Worm (Caenorhabditis elegans): Measurements from ENCODE around the gene rps-14.

rps-14 gene

DNA sequence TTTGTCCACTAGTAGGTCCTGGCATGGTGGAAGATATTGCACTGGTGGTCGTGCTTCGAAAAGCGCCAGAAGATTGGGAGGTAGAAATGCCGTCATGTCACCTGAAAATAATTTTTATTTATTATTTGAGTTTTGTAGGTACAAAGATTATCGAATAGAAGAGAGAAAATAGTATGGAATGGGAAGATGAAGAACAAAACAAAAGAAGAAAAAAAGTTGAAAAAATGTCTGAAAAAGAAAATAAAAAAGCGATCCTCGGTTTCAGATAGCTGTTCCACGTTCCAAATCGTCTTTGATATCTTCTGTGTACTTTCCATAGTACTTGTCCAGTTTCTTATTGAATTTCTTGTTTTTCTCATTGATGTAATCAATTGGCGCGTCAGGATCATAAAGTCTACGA is 18.3 kb downstream of the rps-14 start, which contains the start of gene rnp-7:
TSS of gene rnp-7 (minus strand) at position 101 of the 400 bp plus-strand sequence.
- TF ChIP-seq ham-2 (GFP tag; optimal IDR thresholded peaks at IDR 0.05) (no peak), ceh-43 (GFP tag; optimal IDR thresholded peaks at IDR 0.05) (no peak), flh-1 (GFP tag; optimal IDR thresholded peaks at IDR 0.05) (no peak), lsy-2 (tag; optimal IDR thresholded peaks at IDR 0.05) (no peak), M03D4.4 (tag; optimal IDR thresholded peaks at IDR 0.05) (no peak), drap-1 (GFP tag; optimal IDR thresholded peaks at IDR 0.05) (no peak), nhr-76 (tag; optimal IDR thresholded peaks at IDR 0.05) (no peak), sem-2 (GFP tag; optimal IDR thresholded peaks at IDR 0.05) (no peak), ceh-39 (tag; optimal IDR thresholded peaks at IDR 0.05) (no peak), tbx-8 (GFP tag; optimal IDR thresholded peaks at IDR 0.05) (no peak), lin-32 (GFP tag; optimal IDR thresholded peaks at IDR 0.05) (no peak), cnd-1 (tag; optimal IDR thresholded peaks at IDR 0.05) (no peak), pha-4 (tag; optimal IDR thresholded peaks at IDR 0.05) (no peak), elt-1 (tag; optimal IDR thresholded peaks at IDR 0.05; ENCODE audit: borderline replicate concordance, insufficient read depth) (no peak), unc-62 (GFP tag; optimal IDR thresholded peaks at IDR 0.05) (no peak), blmp-1 (tag; optimal IDR thresholded peaks at IDR 0.05) (no peak), ces-1 (GFP tag; optimal IDR thresholded peaks at IDR 0.05) (no peak), ztf-11 (tag; optimal IDR thresholded peaks at IDR 0.05) (no peak)

DNA sequence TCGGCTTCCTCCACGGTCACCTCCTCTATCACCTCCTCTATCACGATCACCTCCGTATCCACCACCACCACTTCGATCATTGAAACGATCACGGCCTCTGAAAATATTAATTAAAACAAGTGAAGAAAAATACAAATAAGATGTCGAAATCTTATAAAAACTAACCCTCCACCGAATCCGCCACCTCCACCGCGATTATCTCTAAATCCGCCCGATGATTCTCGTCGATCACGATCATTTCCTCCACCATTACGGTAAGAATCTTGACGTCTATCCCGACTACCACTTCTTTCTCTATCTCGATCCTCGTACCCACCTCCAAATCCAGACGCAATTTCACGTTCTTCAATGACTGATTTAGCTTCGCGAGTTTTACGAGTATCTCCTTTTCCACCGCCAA is 20.1 kb downstream of the rps-14 start:
- TF ChIP-seq unc-120 (tag; optimal IDR thresholded peaks at IDR 0.05; ENCODE audit: poor library complexity, severe bottlenecking) (no peak), zip-8 (tag; optimal IDR thresholded peaks at IDR 0.05) (no peak), tbx-8 (GFP tag; optimal IDR thresholded peaks at IDR 0.05) (no peak), sptf-1 (tag; optimal IDR thresholded peaks at IDR 0.05) (no peak), ceh-39 (tag; optimal IDR thresholded peaks at IDR 0.05) (no peak), nhr-12 (tag; optimal IDR thresholded peaks at IDR 0.05) (no peak), mep-1 (tag; optimal IDR thresholded peaks at IDR 0.05) (no peak), flh-1 (GFP tag; optimal IDR thresholded peaks at IDR 0.05) (no peak), elt-1 (tag; optimal IDR thresholded peaks at IDR 0.05; ENCODE audit: borderline replicate concordance, insufficient read depth) (no peak), lsy-2 (tag; optimal IDR thresholded peaks at IDR 0.05) (no peak), unc-62 (GFP tag; optimal IDR thresholded peaks at IDR 0.05) (no peak), sem-2 (GFP tag; optimal IDR thresholded peaks at IDR 0.05) (no peak), mab-5 (tag; optimal IDR thresholded peaks at IDR 0.05) (no peak), unc-39 (tag; optimal IDR thresholded peaks at IDR 0.05) (no peak), M03D4.4 (tag; optimal IDR thresholded peaks at IDR 0.05) (no peak), nhr-28 (tag; optimal IDR thresholded peaks at IDR 0.05) (no peak), nhr-76 (tag; optimal IDR thresholded peaks at IDR 0.05) (no peak), cnd-1 (tag; optimal IDR thresholded peaks at IDR 0.05) (no peak), ztf-11 (tag; optimal IDR thresholded peaks at IDR 0.05) (no peak), lin-32 (GFP tag; optimal IDR thresholded peaks at IDR 0.05) (no peak)

DNA sequence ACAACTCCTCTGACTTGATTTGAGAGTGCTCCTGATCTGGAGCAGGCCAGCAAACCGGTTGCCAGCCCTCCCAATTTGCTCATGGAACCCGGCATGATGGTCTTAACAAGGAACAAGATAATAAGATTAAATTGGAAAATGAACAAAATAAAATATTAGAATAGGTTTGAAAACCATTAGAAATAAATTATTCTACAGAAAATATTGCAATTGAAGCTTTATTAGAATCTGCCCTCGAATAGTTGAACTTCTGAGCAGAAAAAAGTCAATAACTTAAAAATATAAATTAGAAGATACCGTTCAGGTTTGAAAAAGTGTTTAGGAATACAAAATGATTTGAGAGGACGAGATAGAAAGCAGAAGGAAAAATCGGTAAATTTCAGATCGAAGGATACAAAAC is 20.7 kb downstream of the rps-14 start, which contains the start of gene nuo-4:
TSS of gene nuo-4 (minus strand) at position 101 of the 400 bp plus-strand sequence.
- TF ChIP-seq ceh-83 (GFP tag; optimal IDR thresholded peaks at IDR 0.05) (no peak), snpc-4 (tag; optimal IDR thresholded peaks at IDR 0.05) (no peak), elt-3 (tag; optimal IDR thresholded peaks at IDR 0.05) (no peak), sem-2 (GFP tag; optimal IDR thresholded peaks at IDR 0.05) (no peak), flh-1 (GFP tag; optimal IDR thresholded peaks at IDR 0.05) (no peak), unc-120 (tag; optimal IDR thresholded peaks at IDR 0.05; ENCODE audit: poor library complexity, severe bottlenecking) (no peak), ham-2 (GFP tag; optimal IDR thresholded peaks at IDR 0.05) (no peak), mls-2 (tag; optimal IDR thresholded peaks at IDR 0.05) (no peak), drap-1 (GFP tag; optimal IDR thresholded peaks at IDR 0.05) (no peak)

DNA sequence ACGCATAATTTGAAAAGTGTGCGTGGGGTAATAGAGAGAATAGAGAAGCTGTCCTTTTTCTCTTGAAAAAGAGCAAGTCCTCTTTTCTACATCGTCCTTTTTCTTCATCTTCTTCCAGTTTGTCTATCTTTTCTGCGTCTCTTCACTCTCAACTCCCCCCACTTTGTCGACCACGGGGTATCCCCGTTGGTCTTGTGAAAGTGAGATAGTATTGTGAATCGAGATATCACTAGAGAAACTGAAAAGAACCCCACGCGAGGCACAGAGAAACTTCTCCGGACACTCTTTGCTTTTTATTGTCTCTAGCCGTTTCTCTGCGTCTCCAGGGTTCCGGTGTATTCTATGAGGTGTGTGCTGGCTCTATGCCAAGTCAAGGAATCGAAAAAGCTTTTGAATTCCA is 23.8 kb downstream of the rps-14 start:
- TF ChIP-seq hlh-1 (tag; optimal IDR thresholded peaks at IDR 0.05) (peak; percentile 78), cnd-1 (tag; optimal IDR thresholded peaks at IDR 0.05) (no peak), lin-32 (GFP tag; optimal IDR thresholded peaks at IDR 0.05) (no peak), drap-1 (GFP tag; optimal IDR thresholded peaks at IDR 0.05) (peak; percentile 47), mep-1 (tag; optimal IDR thresholded peaks at IDR 0.05) (peak; percentile 77), nhr-2 (tag; optimal IDR thresholded peaks at IDR 0.05) (peak; percentile 52), mab-5 (tag; optimal IDR thresholded peaks at IDR 0.05) (no peak), nhr-12 (tag; optimal IDR thresholded peaks at IDR 0.05) (no peak), nhr-28 (tag; optimal IDR thresholded peaks at IDR 0.05) (no peak), sptf-1 (tag; optimal IDR thresholded peaks at IDR 0.05) (peak; percentile 76), unc-39 (tag; optimal IDR thresholded peaks at IDR 0.05) (no peak), M03D4.4 (tag; optimal IDR thresholded peaks at IDR 0.05) (peak; percentile 13), ceh-39 (tag; optimal IDR thresholded peaks at IDR 0.05) (peak; percentile 70), ztf-11 (tag; optimal IDR thresholded peaks at IDR 0.05) (peak; percentile 65), bed-3 (GFP tag; optimal IDR thresholded peaks at IDR 0.05) (peak; percentile 20), ham-2 (GFP tag; optimal IDR thresholded peaks at IDR 0.05) (peak; percentile 71), mls-2 (tag; optimal IDR thresholded peaks at IDR 0.05) (peak; percentile 84), tbx-8 (GFP tag; optimal IDR thresholded peaks at IDR 0.05) (peak; percentile 1), lsy-2 (tag; optimal IDR thresholded peaks at IDR 0.05) (peak; percentile 72), pha-4 (tag; optimal IDR thresholded peaks at IDR 0.05) (peak; percentile 73), nhr-76 (tag; optimal IDR thresholded peaks at IDR 0.05) (no peak), sem-2 (GFP tag; optimal IDR thresholded peaks at IDR 0.05) (no peak), unc-120 (tag; optimal IDR thresholded peaks at IDR 0.05; ENCODE audit: poor library complexity, severe bottlenecking) (peak; percentile 95), lin-13 (tag; optimal IDR thresholded peaks at IDR 0.05) (no peak), snpc-4 (tag; optimal IDR thresholded peaks at IDR 0.05) (no peak), unc-62 (GFP tag; optimal IDR thresholded peaks at IDR 0.05) (peak; percentile 75), ces-1 (GFP tag; optimal IDR thresholded peaks at IDR 0.05) (peak; percentile 80), nhr-237 (tag; optimal IDR thresholded peaks at IDR 0.05) (peak; percentile 86)

Measured in whole organism, mixed stage, embryonic.